Fruit fly (Drosophila melanogaster) S2 (cell line): Measurements from ENCODE around the gene CG4704.

Experiments
- CG8478 ChIP-seq: fragments of >200 bp; optimal IDR thresholded peaks from 2 replicates; lab custom pipeline; 2018
- CTCF ChIP-seq, 2 experiments: fragments of >200 bp; optimal IDR thresholded peaks; 2 replicates each; lab custom pipeline; 2018

- TF ChIP-seq CG8478 (lab: Kevin White, UChicago) = no peak
- TF ChIP-seq CTCF (optimal IDR thresholded peaks at IDR 0.05; lab: Kevin White, UChicago) = no peak
Measured at dm6 chr3R:22861982-22862381, 15.9 kb upstream of the CG4704 start.
